Worm (Caenorhabditis elegans) whole organism, early embryonic: ENCODE results near the gene K02D10.3.

Source experiments
- B0310.2 ChIP-seq: sonication (generic microtip); optimal IDR thresholded peaks from 2 replicates; lab custom pipeline; 2016; ENCODE audit warnings: mild to moderate bottlenecking, missing genetic modification characterization, missing compliant biosample characterization
- F13C5.2 ChIP-seq: sonication (generic microtip); optimal IDR thresholded peaks from 2 replicates; lab custom pipeline; 2017; ENCODE audit warnings: mild to moderate bottlenecking, missing genetic modification characterization, inconsistent platforms, missing compliant biosample characterization
- aly-1 ChIP-seq: sonication (generic microtip); optimal IDR thresholded peaks from 2 replicates; lab custom pipeline; 2016; ENCODE audit warnings: missing genetic modification characterization, missing compliant biosample characterization
- ama-1 ChIP-seq: fragments of 150-350 bp; optimal IDR thresholded peaks from 2 replicates; lab custom pipeline; 2014
- ceh-13 ChIP-seq: fragments of 200-800 bp; sonication (Bioruptor generic); optimal IDR thresholded peaks from 2 replicates; lab custom pipeline; 2018; ENCODE audit warnings: mild to moderate bottlenecking, missing genetic modification characterization, missing compliant biosample characterization
- ceh-36 ChIP-seq: sonication (generic microtip); optimal IDR thresholded peaks from 2 replicates; lab custom pipeline; 2016; ENCODE audit warnings: missing genetic modification characterization, inconsistent platforms, missing compliant biosample characterization
- ets-7 ChIP-seq: sonication (generic microtip); optimal IDR thresholded peaks from 2 replicates; lab custom pipeline; 2016; ENCODE audit warnings: missing genotype, missing genetic modification characterization, missing compliant biosample characterization
- flt-1 ChIP-seq: fragments of 200-800 bp; sonication (Bioruptor generic); IDR thresholded peaks from 2 replicates; pipeline ENCODE4 v1.3.6; 2022; ENCODE audit warnings: missing genetic modification characterization, missing compliant biosample characterization
- hmbx-1 ChIP-seq: sonication (generic microtip); optimal IDR thresholded peaks from 2 replicates; lab custom pipeline; 2016; ENCODE audit warnings: mild to moderate bottlenecking, missing genetic modification characterization, missing compliant biosample characterization
- hmg-4 ChIP-seq: fragments of 200-800 bp; sonication (Bioruptor generic); optimal IDR thresholded peaks from 2 replicates; lab custom pipeline; 2018; ENCODE audit warnings: mild to moderate bottlenecking, missing genetic modification characterization, missing compliant biosample characterization
- hnd-1 ChIP-seq: sonication (generic microtip); optimal IDR thresholded peaks from 2 replicates; lab custom pipeline; 2016; ENCODE audit warnings: missing genetic modification characterization, missing compliant biosample characterization
- pes-1 ChIP-seq: fragments of 200-800 bp; sonication (Bioruptor generic); IDR thresholded peaks from 2 replicates; pipeline ENCODE4 v1.3.6; 2022; ENCODE audit warnings: missing genetic modification reagents, missing genetic modification characterization, missing compliant biosample characterization
- scrt-1 ChIP-seq: fragments of 200-800 bp; sonication (Bioruptor generic); IDR thresholded peaks from 2 replicates; pipeline ENCODE4 v1.3.6; 2022; ENCODE audit warnings: missing genetic modification characterization, missing compliant biosample characterization
- sea-1 ChIP-seq: fragments of 200-800 bp; sonication (Bioruptor generic); conservative IDR thresholded peaks from 2 replicates; pipeline ENCODE4 v1.3.6; 2022; ENCODE audit warnings: missing genetic modification characterization, missing compliant biosample characterization
- tbx-11 ChIP-seq: fragments of 200-800 bp; sonication (Bioruptor generic); IDR thresholded peaks from 2 replicates; pipeline ENCODE4 v1.3.6; 2022; ENCODE audit warnings: missing genetic modification characterization, missing compliant biosample characterization
- tbx-37 ChIP-seq: fragments of 200-800 bp; sonication (Bioruptor generic); conservative IDR thresholded peaks from 2 replicates; pipeline ENCODE4 v1.3.6; 2022; ENCODE audit warnings: missing genetic modification reagents, missing genetic modification characterization, missing compliant biosample characterization
- tra-4 ChIP-seq: sonication (generic microtip); optimal IDR thresholded peaks from 2 replicates; lab custom pipeline; 2017; ENCODE audit warnings: missing genetic modification characterization, missing compliant biosample characterization

Gene K02D10.3

DNA sequence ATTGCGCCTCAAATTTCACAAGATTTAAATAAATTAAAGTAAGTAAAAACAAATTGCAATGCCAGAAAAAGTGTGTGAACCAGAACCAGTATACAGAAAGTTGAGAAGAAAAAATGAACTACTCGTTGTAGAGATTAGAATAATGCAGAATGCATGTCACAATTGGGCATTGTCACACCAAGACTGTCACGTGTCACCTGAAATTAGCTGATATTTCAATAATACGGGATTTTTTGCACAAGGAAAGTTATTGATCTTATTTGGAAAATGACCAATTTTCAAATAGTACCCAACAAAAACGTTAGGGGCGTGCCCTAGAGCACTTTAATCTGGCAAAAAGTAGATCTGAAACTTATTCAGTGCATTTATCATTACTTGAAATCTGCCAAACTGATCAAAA lies 29.8 kb downstream of the K02D10.3 start:
- TF ChIP-seq tbx-37 (GFP tag; lab: Robert Waterston, UW) (no peak), tbx-11 (GFP tag; lab: Robert Waterston, UW) (no peak), hnd-1 (tag; lab: Kevin White, UChicago) (no peak), scrt-1 (GFP tag; lab: Robert Waterston, UW) (no peak), ama-1 (lab: Kevin White, UChicago) (no peak), pes-1 (GFP tag; lab: Robert Waterston, UW) (no peak), tra-4 (no peak), B0310.2 (tag; lab: Kevin White, UChicago) (no peak), hmbx-1 (tag; lab: Kevin White, UChicago) (no peak), ets-7 (tag; lab: Kevin White, UChicago) (no peak), ceh-13 (GFP tag; lab: Kevin White, UChicago) (no peak), ceh-36 (no peak), hmg-4 (no peak), F13C5.2 (no peak), flt-1 (no peak), sea-1 (GFP tag; lab: Robert Waterston, UW) (no peak), aly-1 (tag; lab: Kevin White, UChicago) (no peak)

DNA sequence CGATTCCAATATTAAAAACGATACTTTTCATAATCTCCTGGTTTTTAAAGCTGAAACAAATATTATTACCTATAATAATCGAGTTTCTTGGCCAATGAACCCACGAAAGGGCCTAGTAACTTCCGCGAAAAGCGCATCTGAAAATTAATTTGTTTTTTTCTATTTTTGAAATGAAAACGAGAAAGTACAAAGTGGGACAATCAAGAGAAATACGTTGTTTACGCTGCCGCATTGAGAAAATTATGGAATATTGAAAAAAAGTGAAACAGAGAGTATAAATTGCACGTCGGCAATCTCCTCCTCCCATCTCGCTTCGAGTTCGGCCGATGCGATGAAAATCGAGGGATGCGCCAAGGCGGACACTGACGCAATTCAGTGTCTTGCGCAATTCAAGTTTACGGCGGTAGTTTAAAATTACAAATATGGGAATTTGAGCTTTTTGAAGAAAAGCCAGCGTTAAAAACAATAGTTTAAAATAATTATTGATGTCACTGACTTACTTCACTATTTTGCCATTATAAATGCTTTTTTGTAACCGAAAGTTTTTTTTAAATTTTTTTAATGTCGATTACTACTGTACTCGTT lies 30.4 kb downstream of the K02D10.3 start, which contains the start of gene pdhk-2:
pdhk-2 (minus strand) TSS at position 137 of the 585 bp plus-strand sequence.
- TF ChIP-seq pes-1 (GFP tag; lab: Robert Waterston, UW) (peak; percentile 68; the same call in 1 of the 2 replicates), tbx-37 (GFP tag; lab: Robert Waterston, UW) (peak; percentile 63), ets-7 (tag; lab: Kevin White, UChicago) (peak; percentile 52), tra-4 (no peak), B0310.2 (tag; lab: Kevin White, UChicago) (no peak), hmbx-1 (tag; lab: Kevin White, UChicago) (no peak), tbx-11 (GFP tag; lab: Robert Waterston, UW) (0 out of 2 replicates have a peak, but pooled peaks have one; percentile 54), aly-1 (tag; lab: Kevin White, UChicago) (peak; percentile 58), hmg-4 (no peak), ceh-36 (no peak), flt-1 (peak; percentile 63), ama-1 (lab: Kevin White, UChicago) (no peak), hnd-1 (tag; lab: Kevin White, UChicago) (peak; percentile 11), ceh-13 (GFP tag; lab: Kevin White, UChicago) (no peak), sea-1 (GFP tag; lab: Robert Waterston, UW) (peak; percentile 30; the same call in 1 of the 2 replicates), F13C5.2 (peak; percentile 93), scrt-1 (GFP tag; lab: Robert Waterston, UW) (peak; percentile 70; the same call in 1 of the 2 replicates)

DNA sequence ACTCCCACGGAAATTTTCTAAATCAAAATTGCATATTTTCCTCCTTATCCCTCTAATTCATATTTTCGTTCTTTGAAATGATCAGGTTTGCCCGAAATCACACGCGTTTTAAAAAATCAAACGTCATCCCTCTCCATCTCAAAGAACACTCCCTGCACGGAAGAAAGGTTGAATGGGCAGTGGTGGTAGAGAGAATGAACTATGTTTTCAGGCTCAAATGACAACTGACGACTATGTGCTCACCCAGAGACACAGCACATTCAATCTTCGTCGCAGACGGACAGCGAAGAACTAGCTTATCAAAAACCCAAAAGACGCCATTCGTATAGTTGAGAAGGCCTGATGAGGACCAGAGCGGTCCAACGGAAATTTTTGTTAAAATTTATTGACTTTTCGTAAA lies 32.0 kb downstream of the K02D10.3 start:
- TF ChIP-seq B0310.2 (tag; lab: Kevin White, UChicago) (no peak), flt-1 (no peak), sea-1 (GFP tag; lab: Robert Waterston, UW) (no peak), hnd-1 (tag; lab: Kevin White, UChicago) (no peak), ceh-36 (no peak), hmbx-1 (tag; lab: Kevin White, UChicago) (no peak), scrt-1 (GFP tag; lab: Robert Waterston, UW) (no peak), aly-1 (tag; lab: Kevin White, UChicago) (no peak), ceh-13 (GFP tag; lab: Kevin White, UChicago) (no peak), ets-7 (tag; lab: Kevin White, UChicago) (no peak), tbx-37 (GFP tag; lab: Robert Waterston, UW) (no peak), tbx-11 (GFP tag; lab: Robert Waterston, UW) (no peak)

DNA sequence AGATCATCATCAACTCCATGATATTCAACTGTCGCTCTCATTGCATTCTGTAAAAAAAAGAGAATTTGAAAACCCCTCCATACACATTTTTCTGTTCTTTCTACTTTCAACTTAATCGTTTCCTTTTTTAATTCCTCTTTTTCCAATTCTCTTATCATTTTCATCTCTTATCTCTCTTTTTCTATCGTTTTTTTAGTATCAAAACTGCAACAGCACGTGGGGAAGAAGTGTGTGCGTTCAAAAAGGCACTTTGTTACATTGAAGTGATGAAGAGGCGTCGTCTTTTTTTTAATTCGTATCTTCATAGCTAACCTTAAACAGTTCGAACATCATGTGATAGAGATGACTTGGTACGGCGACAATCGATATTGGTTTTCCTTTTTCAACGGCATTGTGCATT lies 32.6 kb downstream of the K02D10.3 start:
- TF ChIP-seq aly-1 (tag; lab: Kevin White, UChicago): no peak
- no peak for TF ChIP-seq hmbx-1 (tag; lab: Kevin White, UChicago)
- no peak for TF ChIP-seq tra-4
- TF ChIP-seq tbx-37 (GFP tag; lab: Robert Waterston, UW): no peak
- no peak for TF ChIP-seq scrt-1 (GFP tag; lab: Robert Waterston, UW)
- no peak for TF ChIP-seq ama-1 (lab: Kevin White, UChicago)
- TF ChIP-seq flt-1: no peak
- no peak for TF ChIP-seq ets-7 (tag; lab: Kevin White, UChicago)
- no peak for TF ChIP-seq F13C5.2
- TF ChIP-seq hmg-4: no peak
- no peak for TF ChIP-seq tbx-11 (GFP tag; lab: Robert Waterston, UW)
- no peak for TF ChIP-seq sea-1 (GFP tag; lab: Robert Waterston, UW)
- no peak for TF ChIP-seq hnd-1 (tag; lab: Kevin White, UChicago)
- no peak for TF ChIP-seq B0310.2 (tag; lab: Kevin White, UChicago)
- no peak for TF ChIP-seq ceh-13 (GFP tag; lab: Kevin White, UChicago)
- no peak for TF ChIP-seq ceh-36
- TF ChIP-seq pes-1 (GFP tag; lab: Robert Waterston, UW): no peak

DNA sequence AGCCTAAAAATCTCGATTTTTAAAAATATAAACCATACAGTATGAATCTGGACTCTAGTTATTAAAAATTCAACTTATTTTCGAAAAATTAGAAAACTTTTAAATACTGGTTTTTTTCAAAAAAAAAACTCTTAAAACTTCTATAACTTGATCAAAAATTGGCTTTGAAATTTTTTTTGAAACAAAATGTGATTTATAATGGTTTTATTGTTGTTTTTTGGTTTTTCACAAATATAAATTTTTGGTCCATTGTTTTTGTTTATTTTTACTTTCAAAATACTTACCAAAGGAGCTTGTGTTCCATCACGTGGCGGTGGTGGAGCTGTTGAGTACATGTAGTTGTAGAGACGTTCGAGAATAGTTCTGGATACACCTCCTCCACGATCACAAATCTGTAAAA lies 33.5 kb downstream of the K02D10.3 start:
- no peak for TF ChIP-seq scrt-1 (GFP tag; lab: Robert Waterston, UW)
- TF ChIP-seq tbx-37 (GFP tag; lab: Robert Waterston, UW): no peak
- no peak for TF ChIP-seq B0310.2 (tag; lab: Kevin White, UChicago)
- no peak for TF ChIP-seq F13C5.2
- no peak for TF ChIP-seq ets-7 (tag; lab: Kevin White, UChicago)
- no peak for TF ChIP-seq flt-1
- TF ChIP-seq hnd-1 (tag; lab: Kevin White, UChicago): no peak
- TF ChIP-seq ama-1 (lab: Kevin White, UChicago): no peak
- no peak for TF ChIP-seq sea-1 (GFP tag; lab: Robert Waterston, UW)
- no peak for TF ChIP-seq hmg-4
- no peak for TF ChIP-seq ceh-36
- TF ChIP-seq tra-4: no peak
- no peak for TF ChIP-seq pes-1 (GFP tag; lab: Robert Waterston, UW)
- no peak for TF ChIP-seq hmbx-1 (tag; lab: Kevin White, UChicago)
- TF ChIP-seq ceh-13 (GFP tag; lab: Kevin White, UChicago): no peak
- no peak for TF ChIP-seq tbx-11 (GFP tag; lab: Robert Waterston, UW)

DNA sequence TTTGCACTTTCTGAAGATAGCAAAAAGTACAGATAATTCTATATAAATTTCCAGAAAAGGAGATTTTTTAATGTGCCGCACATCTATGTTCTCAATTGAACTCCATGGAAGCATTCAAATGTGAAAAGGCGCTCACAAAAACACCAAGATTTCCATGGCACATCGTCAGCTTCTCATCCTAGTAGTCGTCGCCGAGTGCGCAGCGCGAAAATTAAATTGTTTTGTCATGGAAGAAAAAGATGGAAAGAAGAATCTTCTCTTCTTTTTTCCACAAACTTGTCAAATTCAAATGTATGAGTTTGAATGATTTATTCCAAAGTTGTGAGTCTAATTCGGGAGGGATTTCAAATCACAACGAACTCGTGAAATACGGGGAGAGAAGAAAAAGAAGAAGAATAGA lies 34.4 kb downstream of the K02D10.3 start:
- TF ChIP-seq F13C5.2: no peak
- no peak for TF ChIP-seq hnd-1 (tag; lab: Kevin White, UChicago)
- TF ChIP-seq sea-1 (GFP tag; lab: Robert Waterston, UW): no peak
- TF ChIP-seq ama-1 (lab: Kevin White, UChicago): no peak
- no peak for TF ChIP-seq flt-1
